ENCODE assay signal across 2 fruit fly cellular contexts in the genomic region with DNA sequence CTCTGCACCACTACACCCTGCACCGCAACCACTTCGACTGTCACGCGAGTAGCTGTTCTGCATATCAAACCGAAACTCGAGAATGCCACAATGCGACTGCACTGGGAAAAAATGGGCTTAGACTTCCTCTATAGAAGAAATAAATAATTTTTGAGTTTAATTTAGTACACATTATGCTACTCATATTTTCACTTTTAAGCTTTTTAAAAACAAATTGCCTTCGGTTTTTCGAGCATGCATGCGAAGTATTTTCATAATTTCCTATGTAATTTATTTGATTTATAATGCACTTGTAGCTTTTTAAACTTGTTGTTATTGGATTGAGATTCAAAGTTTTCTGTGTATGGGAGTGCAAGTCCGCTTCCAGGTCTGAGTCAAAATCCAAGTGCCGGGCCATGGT.
TF ChIP-seq lines count a peak whose summit lies in the region.

No protein-coding gene starts in this region.

- no peak for TF ChIP-seq CTCF in whole organism, embryonic (GFP tag; optimal IDR thresholded peaks at IDR 0.05; lab: Kevin White, UChicago)

TF ChIP-seq in whole organism, embryonic, 481 proteins besides CTCF, POLR2A, EP300 and RAD21 (continues in another document):
- no peak for TF ChIP-seq Dek (tag; optimal IDR thresholded peaks at IDR 0.05; lab: Kevin White, UChicago)
- peak; percentile 58 for TF ChIP-seq CG31441 (GFP tag; IDR thresholded peaks at IDR 0.05; lab: Robert Waterston, UW)
- peak; percentile 32 for TF ChIP-seq dmrt11E (tag; optimal IDR thresholded peaks at IDR 0.05; lab: Kevin White, UChicago)
- TF ChIP-seq Hr78 (GFP tag; optimal IDR thresholded peaks at IDR 0.05; lab: Kevin White, UChicago) = no peak
- no peak for TF ChIP-seq ttk (GFP tag; IDR thresholded peaks at IDR 0.05; lab: Robert Waterston, UW)
- 0 out of 2 replicates have a peak, but pooled peaks have one; percentile 12 for TF ChIP-seq ssp (GFP tag; IDR thresholded peaks at IDR 0.05; lab: Robert Waterston, UW)
- peak; percentile 62 for TF ChIP-seq CG2712 (tag; optimal IDR thresholded peaks at IDR 0.05; lab: Kevin White, UChicago)
- peak; percentile 27 for TF ChIP-seq CG10979 (tag; optimal IDR thresholded peaks at IDR 0.05; lab: Kevin White, UChicago)
- TF ChIP-seq CG11504 (tag; optimal IDR thresholded peaks at IDR 0.05; lab: Kevin White, UChicago) = peak; percentile 11
- TF ChIP-seq pfk (GFP tag; optimal IDR thresholded peaks at IDR 0.05; lab: Kevin White, UChicago) = no peak
- TF ChIP-seq sens (GFP tag; lab: Kevin White, UChicago) = peak; percentile 82
- no peak for TF ChIP-seq CG11398 (GFP tag; optimal IDR thresholded peaks at IDR 0.05; lab: Kevin White, UChicago)
- peak; percentile 40 for TF ChIP-seq CG17829 (tag; optimal IDR thresholded peaks at IDR 0.05; lab: Kevin White, UChicago)
- TF ChIP-seq Dip3 (GFP tag; optimal IDR thresholded peaks at IDR 0.05; lab: Kevin White, UChicago) = no peak
- TF ChIP-seq row (GFP tag; IDR thresholded peaks at IDR 0.05; lab: Robert Waterston, UW) = peak; percentile 30; the same call in 1 of the 3 replicates
- TF ChIP-seq ATbp (GFP tag; optimal IDR thresholded peaks at IDR 0.05; lab: Kevin White, UChicago) = no peak
- no peak for TF ChIP-seq esg (GFP tag; conservative IDR thresholded peaks at IDR 0.05; lab: Robert Waterston, UW)
- peak; percentile 6 for TF ChIP-seq Blimp-1 (GFP tag; optimal IDR thresholded peaks at IDR 0.05; lab: Kevin White, UChicago)
- no peak for TF ChIP-seq CG15011 (GFP tag; optimal IDR thresholded peaks at IDR 0.05; lab: Kevin White, UChicago)
- peak; percentile 15 for TF ChIP-seq phol (tag; optimal IDR thresholded peaks at IDR 0.05; lab: Kevin White, UChicago)
- TF ChIP-seq Adf1 (GFP tag; IDR thresholded peaks at IDR 0.05; lab: Robert Waterston, UW) = no peak
- peak; percentile 3 for TF ChIP-seq CG8388 (GFP tag; optimal IDR thresholded peaks at IDR 0.05; lab: Kevin White, UChicago)
- TF ChIP-seq MESR4 (GFP tag; optimal IDR thresholded peaks at IDR 0.05; lab: Kevin White, UChicago) = no peak
- peak; percentile 47 for TF ChIP-seq gem (tag; optimal IDR thresholded peaks at IDR 0.05; lab: Kevin White, UChicago)
- TF ChIP-seq Oli (tag; optimal IDR thresholded peaks at IDR 0.05; lab: Kevin White, UChicago) = peak; percentile 5
- TF ChIP-seq CG17186 (GFP tag; optimal IDR thresholded peaks at IDR 0.05; lab: Kevin White, UChicago) = no peak
- TF ChIP-seq CG18262 (tag; optimal IDR thresholded peaks at IDR 0.05; lab: Kevin White, UChicago) = peak; percentile 56
- 0 out of 2 replicates have a peak, but pooled peaks have one; percentile 35 for TF ChIP-seq Xrp1 (GFP tag; IDR thresholded peaks at IDR 0.05; lab: Robert Waterston, UW)
- TF ChIP-seq D19B (GFP tag; optimal IDR thresholded peaks at IDR 0.05; lab: Kevin White, UChicago) = no peak
- TF ChIP-seq lola (GFP tag; optimal IDR thresholded peaks at IDR 0.05; lab: Kevin White, UChicago) = peak in 1 of 3 experiments; percentile 4
- peak; percentile 28 for TF ChIP-seq dmrt99B (tag; optimal IDR thresholded peaks at IDR 0.05; lab: Kevin White, UChicago)
- TF ChIP-seq usp (GFP tag; optimal IDR thresholded peaks at IDR 0.05; lab: Kevin White, UChicago) = no peak
- no peak for TF ChIP-seq prd (optimal IDR thresholded peaks at IDR 0.05; lab: Kevin White, UChicago)
- TF ChIP-seq prd (GFP tag; IDR thresholded peaks at IDR 0.05; lab: Robert Waterston, UW) = peak; percentile 17; the same call in 1 of the 3 replicates
- no peak for TF ChIP-seq Drgx (GFP tag; IDR thresholded peaks at IDR 0.05; lab: Robert Waterston, UW)
- TF ChIP-seq CG17361 (GFP tag; IDR thresholded peaks at IDR 0.05; lab: Robert Waterston, UW) = 0 out of 3 replicates have a peak, but pooled peaks have one; percentile 40
- 0 out of 3 replicates have a peak, but pooled peaks have one; percentile 26 for TF ChIP-seq tgo (GFP tag; IDR thresholded peaks at IDR 0.05; lab: Robert Waterston, UW)
- peak; percentile 8; the same call in 1 of the 2 replicates for TF ChIP-seq CG4730 (GFP tag; IDR thresholded peaks at IDR 0.05; lab: Robert Waterston, UW)
- TF ChIP-seq Hand (GFP tag; optimal IDR thresholded peaks at IDR 0.05; lab: Kevin White, UChicago) = no peak
- TF ChIP-seq Nf-YA (GFP tag; IDR thresholded peaks at IDR 0.05; lab: Robert Waterston, UW) = no peak
- TF ChIP-seq pan (optimal IDR thresholded peaks at IDR 0.05; lab: Kevin White, UChicago) = no peak
- TF ChIP-seq pan (GFP tag; optimal IDR thresholded peaks at IDR 0.05 in 1 of 2, IDR thresholded peaks at IDR 0.05 in 1 of 2) = peak in 1 of 2 experiments; percentile 24
- no peak for TF ChIP-seq Optix (GFP tag; IDR thresholded peaks at IDR 0.05; lab: Robert Waterston, UW)

TF ChIP-seq in whole organism, prepupa, 60 proteins besides CTCF, POLR2A, EP300 and RAD21:
- TF ChIP-seq OdsH (GFP tag; optimal IDR thresholded peaks at IDR 0.05; lab: Kevin White, UChicago) = no peak
- TF ChIP-seq svp (GFP tag; lab: Kevin White, UChicago) = peak; percentile 57
TF ChIP-seq in whole organism, prepupa: peak in this region for 1.

Comparison
In these comparisons a context has a peak if more than half of its experiments do, and no peak if none do; other contexts are left out.
1. Of the 7 proteins assayed by ChIP-seq in both whole organism, embryonic and whole organism, prepupa: peak only in whole organism, embryonic: Blimp-1; only in whole organism, prepupa: none; in both: none; in neither: 6.